Fruit fly (Drosophila melanogaster) S2 (cell line): Measurements from ENCODE around the gene me31B.

Source experiments
- CG8478 ChIP-seq: fragments of >200 bp; optimal IDR thresholded peaks from 2 replicates; lab custom pipeline; 2018
- CTCF ChIP-seq, 2 experiments: fragments of >200 bp; optimal IDR thresholded peaks; 2 replicates each; lab custom pipeline; 2018

- TF ChIP-seq CG8478 (no peak), CTCF (optimal IDR thresholded peaks at IDR 0.05; lab: Kevin White, UChicago) (no peak)
These were observed 6.9 kb upstream of the me31B start, which contains the start of gene eEF1delta for dm6 chr2L:10232152-10232816.
